Worm (Caenorhabditis elegans) whole organism, L3 larva: ENCODE measurements around the gene cyp-34A7.

Source experiments
- aly-2 ChIP-seq: fragments of 150-350 bp; optimal IDR thresholded peaks from 2 replicates; lab custom pipeline; 2014; ENCODE audit warnings: missing biosample characterization, missing genetic modification characterization
- egl-27 ChIP-seq: sonication (generic microtip); optimal IDR thresholded peaks from 4 replicates; lab custom pipeline; 2017; ENCODE audit warnings: missing biosample characterization, missing genetic modification reagents, missing genetic modification characterization
- elt-1 ChIP-seq: fragments of 150-350 bp; optimal IDR thresholded peaks from 2 replicates; lab custom pipeline; 2014; ENCODE audit warnings: missing biosample characterization, missing genetic modification characterization
- fos-1 ChIP-seq: fragments of 150-350 bp; optimal IDR thresholded peaks from 2 replicates; lab custom pipeline; 2014; ENCODE audit warnings: missing biosample characterization, missing genetic modification characterization
- nhr-12 ChIP-seq: fragments of 150-350 bp; optimal IDR thresholded peaks from 2 replicates; lab custom pipeline; 2014; ENCODE audit warnings: missing biosample characterization, missing genetic modification characterization
- tbx-2 ChIP-seq: sonication (generic microtip); optimal IDR thresholded peaks from 2 replicates; lab custom pipeline; 2016; ENCODE audit warnings: mild to moderate bottlenecking, missing genetic modification characterization, missing compliant biosample characterization
- unc-62 ChIP-seq: fragments of 150-350 bp; sonication (generic microtip); optimal IDR thresholded peaks from 4 replicates; lab custom pipeline; 2014; ENCODE audit warnings: missing biosample characterization, missing genetic modification reagents, missing genetic modification characterization

DNA sequence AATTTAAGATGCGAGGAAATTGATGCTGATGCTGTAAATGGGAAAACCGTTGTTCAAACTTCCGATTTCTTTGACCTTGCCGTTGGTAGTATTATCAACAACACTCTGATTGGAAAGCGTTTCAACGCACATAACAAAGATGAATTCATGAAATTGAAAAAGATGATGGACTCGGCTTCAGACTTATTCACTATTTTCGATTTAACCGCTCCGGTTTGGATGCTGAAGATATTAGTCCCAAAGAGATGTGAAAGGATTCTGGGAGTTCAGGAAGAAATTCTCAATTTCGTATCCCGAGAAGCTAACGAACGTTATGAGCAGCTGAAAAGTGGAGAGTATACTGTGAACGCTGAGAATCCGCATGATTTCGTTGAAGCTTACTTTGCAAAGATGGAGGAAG lies 20.3 kb downstream of the cyp-34A7 start:
- no peak for TF ChIP-seq elt-1 (tag; lab: Kevin White, UChicago)
- no peak for TF ChIP-seq egl-27 (tag; lab: Kevin White, UChicago)
- no peak for TF ChIP-seq nhr-12
- no peak for TF ChIP-seq fos-1 (tag; lab: Kevin White, UChicago)
- TF ChIP-seq aly-2 (tag; lab: Kevin White, UChicago): no peak
- TF ChIP-seq tbx-2: no peak
- no peak for TF ChIP-seq unc-62 (GFP tag; lab: Kevin White, UChicago)
